Fruit fly (Drosophila melanogaster) whole organism, embryonic: Measurements from ENCODE around the gene CG42822.
A peak's percentile ranks its signal among the peaks of the same experiment; 100 is the strongest.

Source experiments
- BEAF-32 ChIP-seq: fragments of 200-800 bp; sonication (Bioruptor generic); optimal IDR thresholded peaks from 3 replicates; lab custom pipeline; 2017; ENCODE audit warnings: missing biosample characterization, missing genetic modification characterization, mild to moderate bottlenecking, moderate library complexity, missing genetic modification reagents
- CG10147 ChIP-seq: fragments of 200-800 bp; sonication (Bioruptor generic); optimal IDR thresholded peaks from 2 replicates; lab custom pipeline; 2019; ENCODE audit warnings: missing biosample characterization, mild to moderate bottlenecking, missing genetic modification characterization, moderate library complexity
- CG10321 ChIP-seq: fragments of 200-800 bp; sonication (Bioruptor generic); IDR thresholded peaks from 2 replicates; pipeline ENCODE4 v1.3.6; 2022; ENCODE audit warnings: missing biosample characterization, missing genetic modification characterization
- CG10543 ChIP-seq: fragments of 200-800 bp; sonication (Bioruptor generic); optimal IDR thresholded peaks from 3 replicates; lab custom pipeline; 2017; ENCODE audit warnings: missing biosample characterization, mild to moderate bottlenecking, missing genetic modification characterization, moderate library complexity
- CG14965 ChIP-seq: fragments of 200-800 bp; sonication (Bioruptor generic); optimal IDR thresholded peaks from 2 replicates; lab custom pipeline; 2016; ENCODE audit warnings: missing biosample characterization, missing genetic modification characterization, borderline replicate concordance
- CG17568 ChIP-seq: fragments of 200-800 bp; sonication (Bioruptor generic); optimal IDR thresholded peaks from 2 replicates; lab custom pipeline; 2018; ENCODE audit warnings: missing biosample characterization, mild to moderate bottlenecking, missing genetic modification characterization, moderate library complexity
- CG17802 ChIP-seq: fragments of 200-800 bp; sonication (Bioruptor generic); optimal IDR thresholded peaks from 2 replicates; lab custom pipeline; 2018; ENCODE audit warnings: missing biosample characterization, mild to moderate bottlenecking, missing genetic modification characterization, moderate library complexity
- CG34422 ChIP-seq: fragments of 200-800 bp; sonication (Bioruptor generic); IDR thresholded peaks from 3 replicates; pipeline ENCODE4 v1.3.6; 2022; ENCODE audit warnings: missing biosample characterization, missing genetic modification characterization
- CG4328 ChIP-seq: fragments of 200-800 bp; sonication (Bioruptor generic); optimal IDR thresholded peaks from 3 replicates; lab custom pipeline; 2017; ENCODE audit warnings: missing biosample characterization, missing genetic modification reagents, missing genetic modification characterization
- CG6272 ChIP-seq: fragments of 200-800 bp; sonication (Bioruptor generic); IDR thresholded peaks from 2 replicates; pipeline ENCODE4 v1.3.6; 2022; ENCODE audit warnings: missing biosample characterization, missing genetic modification characterization
- CG7357 ChIP-seq: fragments of 200-800 bp; sonication (Bioruptor generic); IDR thresholded peaks from 3 replicates; pipeline ENCODE4 v1.3.6; 2022; ENCODE audit warnings: missing biosample characterization, missing genetic modification characterization
- CG9437 ChIP-seq: fragments of 200-800 bp; sonication (Bioruptor generic); optimal IDR thresholded peaks from 2 replicates; lab custom pipeline; 2018; ENCODE audit warnings: missing biosample characterization, mild to moderate bottlenecking, missing genetic modification characterization
- Fer1 ChIP-seq: fragments of 200-800 bp; sonication (Bioruptor generic); optimal IDR thresholded peaks from 2 replicates; lab custom pipeline; 2017; ENCODE audit warnings: missing biosample characterization, mild to moderate bottlenecking, missing genetic modification characterization
- Fer3 ChIP-seq: fragments of 200-800 bp; sonication (Bioruptor generic); optimal IDR thresholded peaks from 2 replicates; lab custom pipeline; 2018; ENCODE audit warnings: missing biosample characterization, mild to moderate bottlenecking, missing genetic modification characterization, moderate library complexity
- Meics ChIP-seq: fragments of 200-800 bp; sonication (Bioruptor generic); optimal IDR thresholded peaks from 2 replicates; lab custom pipeline; 2017; ENCODE audit warnings: missing biosample characterization, mild to moderate bottlenecking, missing genetic modification characterization
- Scr ChIP-seq: fragments of 200-800 bp; sonication (Bioruptor generic); IDR thresholded peaks from 2 replicates; pipeline ENCODE4 v1.3.6; 2022; ENCODE audit warnings: missing biosample characterization, missing genetic modification characterization; ENCODE audit not compliant: partially characterized antibody
- Spps ChIP-seq: fragments of 200-800 bp; sonication (Bioruptor generic); optimal IDR thresholded peaks from 2 replicates; lab custom pipeline; 2018; ENCODE audit warnings: missing biosample characterization, mild to moderate bottlenecking, missing genetic modification characterization
- Ssrp ChIP-seq: fragments of 200-800 bp; sonication (Bioruptor generic); optimal IDR thresholded peaks from 2 replicates; lab custom pipeline; 2018; ENCODE audit warnings: missing biosample characterization, mild to moderate bottlenecking, missing genetic modification characterization, moderate library complexity
- Xbp1 ChIP-seq: fragments of 200-800 bp; sonication (Bioruptor generic); optimal IDR thresholded peaks from 3 replicates; lab custom pipeline; 2016; ENCODE audit warnings: missing biosample characterization, mild to moderate bottlenecking, missing genetic modification characterization
- Xrp1 ChIP-seq: fragments of 200-800 bp; sonication (Bioruptor generic); IDR thresholded peaks from 2 replicates; pipeline ENCODE4 v1.3.6; 2022; ENCODE audit warnings: missing biosample characterization, missing genetic modification characterization
- chn ChIP-seq: fragments of 200-800 bp; sonication (Bioruptor generic); optimal IDR thresholded peaks from 2 replicates; lab custom pipeline; 2016; ENCODE audit warnings: missing biosample characterization, missing genetic modification characterization
- crp ChIP-seq, 2 experiments: fragments of 200-800 bp; sonication (Bioruptor generic); optimal IDR thresholded peaks; 2 replicates in 1 of 2; 3 replicates in 1 of 2; lab custom pipeline; 2017; ENCODE audit warnings: missing biosample characterization in 2 of 2, missing genetic modification characterization in 2 of 2, mild to moderate bottlenecking in 1 of 2, moderate library complexity in 1 of 2
- exex ChIP-seq: fragments of 200-800 bp; sonication (Bioruptor generic); optimal IDR thresholded peaks from 4 replicates; lab custom pipeline; 2018; ENCODE audit warnings: missing biosample characterization, mild to moderate bottlenecking, missing genetic modification characterization, moderate library complexity
- fd64A ChIP-seq: fragments of 200-800 bp; sonication (Bioruptor generic); optimal IDR thresholded peaks from 3 replicates; lab custom pipeline; 2018; ENCODE audit warnings: missing biosample characterization, mild to moderate bottlenecking, missing genetic modification characterization
- fd96Cb ChIP-seq: fragments of 200-800 bp; sonication (Bioruptor generic); optimal IDR thresholded peaks from 2 replicates; lab custom pipeline; 2018; ENCODE audit warnings: missing biosample characterization, mild to moderate bottlenecking, missing genetic modification characterization, moderate library complexity
- fru ChIP-seq: fragments of >200 bp; optimal IDR thresholded peaks from 2 replicates; lab custom pipeline; 2017
- gro ChIP-seq: fragments of 200-800 bp; sonication (Bioruptor generic); optimal IDR thresholded peaks from 2 replicates; lab custom pipeline; 2016; ENCODE audit warnings: missing biosample characterization, missing genetic modification characterization
- hth ChIP-seq: fragments of >200 bp; optimal IDR thresholded peaks from 2 replicates; lab custom pipeline; 2017; ENCODE audit warnings: inconsistent platforms
- insv ChIP-seq, 2 experiments: fragments of 200-800 bp; sonication (Bioruptor generic); optimal IDR thresholded peaks; 3 replicates each; lab custom pipeline; 2016 to 2018; ENCODE audit warnings: missing biosample characterization in 2 of 2, missing genetic modification characterization in 2 of 2
- inv ChIP-seq: fragments of 200-800 bp; sonication (Bioruptor generic); IDR thresholded peaks from 2 replicates; pipeline ENCODE4 v1.3.6; 2022; ENCODE audit warnings: missing biosample characterization, missing genetic modification characterization; ENCODE audit not compliant: partially characterized antibody
- jing ChIP-seq: fragments of 200-800 bp; sonication (Bioruptor generic); optimal IDR thresholded peaks from 2 replicates; lab custom pipeline; 2018; ENCODE audit warnings: missing biosample characterization, mild to moderate bottlenecking, missing genetic modification characterization
- luna ChIP-seq: fragments of 200-800 bp; sonication (Bioruptor generic); optimal IDR thresholded peaks from 2 replicates; lab custom pipeline; 2016; ENCODE audit warnings: missing biosample characterization, missing genetic modification characterization
- mam ChIP-seq: fragments of 200-800 bp; sonication (Bioruptor generic); optimal IDR thresholded peaks from 3 replicates; lab custom pipeline; 2016; ENCODE audit warnings: missing biosample characterization, missing genetic modification characterization
- mld ChIP-seq: fragments of 200-800 bp; sonication (Bioruptor generic); IDR thresholded peaks from 3 replicates; pipeline ENCODE4 v1.3.6; 2022; ENCODE audit warnings: missing biosample characterization, missing genetic modification characterization; ENCODE audit not compliant: partially characterized antibody
- rib ChIP-seq: fragments of 200-800 bp; sonication (Bioruptor generic); IDR thresholded peaks from 2 replicates; pipeline ENCODE4 v1.3.6; 2022; ENCODE audit warnings: missing biosample characterization, missing genetic modification characterization
- ro ChIP-seq: fragments of 200-800 bp; sonication (Bioruptor generic); IDR thresholded peaks from 2 replicates; pipeline ENCODE4 v1.3.6; 2022; ENCODE audit warnings: missing biosample characterization, missing genetic modification characterization
- stwl ChIP-seq: fragments of 200-800 bp; sonication (Bioruptor generic); optimal IDR thresholded peaks from 3 replicates; lab custom pipeline; 2018; ENCODE audit warnings: missing biosample characterization, mild to moderate bottlenecking, missing genetic modification characterization, moderate library complexity

CG42822 gene

DNA sequence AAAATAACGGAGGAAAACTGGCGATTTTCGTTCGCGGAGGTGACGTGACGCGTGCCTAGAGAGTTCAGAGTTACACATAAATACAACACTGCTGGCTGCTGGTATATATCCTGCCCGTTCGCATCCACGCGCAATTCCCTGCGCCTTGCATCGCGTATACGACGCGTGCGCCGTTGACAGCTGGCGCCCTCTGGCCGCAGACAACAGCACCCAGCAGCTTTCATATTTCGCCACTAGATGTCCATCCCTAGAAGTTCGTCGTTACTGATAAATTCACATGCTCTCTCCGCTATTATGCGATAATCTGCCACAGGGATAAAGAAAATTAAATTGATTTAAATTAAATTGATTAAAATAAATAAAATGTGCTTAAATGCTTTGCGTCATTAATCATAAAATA, 11.3 kb upstream of the CG42822 start, which contains the start of gene Sur-8 (continued):
- TF ChIP-seq BEAF-32 (GFP tag; lab: Kevin White, UChicago) (peak; percentile 4), Fer1 (GFP tag; lab: Kevin White, UChicago) (no peak), Spps (tag; lab: Kevin White, UChicago) (no peak), CG10321 (no peak), ro (GFP tag; lab: Robert Waterston, UW) (no peak), gro (GFP tag; lab: Kevin White, UChicago) (no peak), CG10147 (GFP tag; lab: Kevin White, UChicago) (no peak), CG7357 (GFP tag; lab: Robert Waterston, UW) (peak; percentile 34; the same call in 1 of the 3 replicates), CG34422 (GFP tag; lab: Robert Waterston, UW) (peak; percentile 58; the same call in 2 of the 3 replicates), hth (no peak), Fer3 (tag; lab: Kevin White, UChicago) (peak; percentile 49), inv (GFP tag; lab: Robert Waterston, UW) (no peak), luna (peak; percentile 48), fru (lab: Kevin White, UChicago) (no peak), CG6272 (GFP tag; lab: Robert Waterston, UW) (peak; percentile 51; the same call in 1 of the 2 replicates), crp (GFP tag; optimal IDR thresholded peaks at IDR 0.05; lab: Kevin White, UChicago) (no peak)

DNA sequence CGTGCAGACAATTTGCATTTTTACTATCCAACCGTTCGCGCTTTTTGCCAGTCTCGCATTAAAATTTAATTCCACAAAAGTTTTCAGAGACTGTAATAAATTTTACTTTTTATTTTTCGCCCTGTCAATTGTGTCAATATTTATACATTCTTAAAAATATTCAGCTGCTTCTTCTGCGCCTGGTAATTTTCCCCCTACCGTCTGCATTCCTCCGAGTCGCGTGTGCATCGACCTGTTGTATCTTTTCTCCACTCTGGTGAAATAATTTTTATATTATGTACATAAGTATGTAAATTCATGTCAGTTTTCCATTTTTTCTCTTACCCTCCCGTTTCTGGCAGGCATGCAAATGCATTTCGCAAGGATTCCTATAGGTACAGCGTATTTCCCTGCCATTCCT, 10.5 kb upstream of the CG42822 start, which contains the start of gene CG34279:
Gene CG34279, minus strand, starts transcription at position 101 of the 400 bp plus-strand sequence.
- no peak for TF ChIP-seq Scr (GFP tag; lab: Robert Waterston, UW)
- TF ChIP-seq jing, result no peak
- TF ChIP-seq CG4328, result no peak
- TF ChIP-seq Meics (GFP tag; lab: Kevin White, UChicago), result no peak
- no peak for TF ChIP-seq CG14965 (GFP tag; lab: Kevin White, UChicago)
- TF ChIP-seq inv (GFP tag; lab: Robert Waterston, UW), result no peak
- no peak for TF ChIP-seq mld (GFP tag; lab: Robert Waterston, UW)
- no peak for TF ChIP-seq Xrp1 (GFP tag; lab: Robert Waterston, UW)
- TF ChIP-seq CG9437 (GFP tag; lab: Kevin White, UChicago), result no peak
- no peak for TF ChIP-seq mam
- no peak for TF ChIP-seq insv (GFP tag; optimal IDR thresholded peaks at IDR 0.05; lab: Kevin White, UChicago)
- no peak for TF ChIP-seq stwl (tag; lab: Kevin White, UChicago)
- TF ChIP-seq Ssrp (tag; lab: Kevin White, UChicago), result no peak
- TF ChIP-seq CG17802, result no peak
- TF ChIP-seq, all 482 proteins: peak for 0

DNA sequence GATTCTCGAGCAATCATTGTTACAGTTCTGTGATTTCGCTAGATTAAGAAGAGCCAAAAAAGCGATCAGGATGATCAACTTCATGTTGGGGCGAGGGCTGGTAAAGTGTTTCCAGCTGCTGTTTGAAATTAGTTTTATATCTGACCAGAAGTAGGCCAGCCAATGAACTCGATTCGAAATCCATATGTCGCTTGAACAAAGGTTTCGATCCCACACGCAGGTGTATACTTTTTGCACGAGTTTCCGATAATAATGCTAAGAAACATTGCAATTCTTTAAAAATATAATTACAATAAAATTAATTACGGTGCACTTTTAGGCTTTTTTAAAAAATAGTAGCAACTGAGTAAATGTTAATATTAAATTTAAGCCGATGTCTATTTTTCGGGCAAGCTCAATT, 10.1 kb upstream of the CG42822 start, which contains the start of gene CG34280:
Gene CG34280, minus strand, starts transcription at position 101 of the 400 bp plus-strand sequence.
- TF ChIP-seq CG17568 (GFP tag; lab: Kevin White, UChicago) (no peak), chn (GFP tag; lab: Kevin White, UChicago) (no peak), CG10543 (GFP tag; lab: Kevin White, UChicago) (no peak), BEAF-32 (GFP tag; lab: Kevin White, UChicago) (no peak), fd64A (GFP tag; lab: Kevin White, UChicago) (no peak), Xbp1 (GFP tag; lab: Kevin White, UChicago) (no peak), rib (GFP tag; lab: Robert Waterston, UW) (no peak), fd96Cb (tag; lab: Kevin White, UChicago) (no peak), exex (no peak)
